Worm (Caenorhabditis elegans): ENCODE data around the gene T02G5.15.

DNA sequence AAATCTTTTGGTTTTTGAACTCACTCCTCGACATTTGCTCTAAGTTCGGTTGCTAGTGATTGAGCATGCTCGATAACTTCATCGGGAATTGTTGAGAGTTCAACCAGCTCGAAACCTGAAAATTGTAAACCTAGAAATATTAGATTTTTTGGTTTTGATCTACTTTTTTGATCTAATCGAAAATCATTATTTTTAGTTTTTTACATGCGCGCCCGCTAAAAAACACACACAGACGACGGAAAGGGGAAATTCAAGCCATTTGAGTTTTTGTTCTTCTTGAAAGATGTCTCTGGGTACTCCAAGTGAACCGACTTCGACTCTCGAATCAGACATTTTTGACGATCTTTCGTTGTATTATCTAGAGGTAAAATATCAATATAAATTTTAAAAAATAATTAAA is 18.7 kb upstream of the T02G5.15 start, which contains the start of gene nos-2:
- TF ChIP-seq Y56A3A.18 (GFP tag; IDR thresholded peaks at IDR 0.05), result no peak
- no peak for TF ChIP-seq ztf-18 (tag; optimal IDR thresholded peaks at IDR 0.05)
- no peak for TF ChIP-seq pha-4 (tag; optimal IDR thresholded peaks at IDR 0.05)
- no peak for TF ChIP-seq lin-35 (GFP tag; optimal IDR thresholded peaks at IDR 0.05)
- TF ChIP-seq Y95B8A.8 (GFP tag; IDR thresholded peaks at IDR 0.05), result no peak
- no peak for TF ChIP-seq ama-1 (optimal IDR thresholded peaks at IDR 0.05)
- no peak for TF ChIP-seq ama-1 (GFP tag; optimal IDR thresholded peaks at IDR 0.05)
